Fruit fly (Drosophila melanogaster) whole organism, embryonic: ENCODE data around the gene CG31882.

Experiments used
- Atf6 ChIP-seq: fragments of 200-800 bp; sonication (Bioruptor generic); IDR thresholded peaks from 2 replicates; pipeline ENCODE4 v1.3.6; 2022; ENCODE audit warnings: missing biosample characterization, missing genetic modification characterization
- Awh ChIP-seq: fragments of 200-800 bp; sonication (Bioruptor generic); IDR thresholded peaks from 2 replicates; pipeline ENCODE4, ENCODE4 v1.3.6; 2022; ENCODE audit warnings: missing biosample characterization, missing genetic modification characterization
- CG10959 ChIP-seq: fragments of 200-800 bp; sonication (Bioruptor generic); IDR thresholded peaks from 2 replicates; pipeline ENCODE4 v1.3.6; 2022; ENCODE audit warnings: missing biosample characterization, missing genetic modification characterization
- CG10979 ChIP-seq: fragments of 200-800 bp; sonication (Bioruptor generic); optimal IDR thresholded peaks from 2 replicates; lab custom pipeline; 2018; ENCODE audit warnings: missing biosample characterization, mild to moderate bottlenecking, missing genetic modification characterization, moderate library complexity
- CG11085 ChIP-seq: fragments of 200-800 bp; sonication (Bioruptor generic); IDR thresholded peaks from 2 replicates; pipeline ENCODE4 v1.3.6; 2022; ENCODE audit warnings: missing biosample characterization, missing genetic modification characterization
- CG11696 ChIP-seq: fragments of 200-800 bp; sonication (Bioruptor generic); IDR thresholded peaks from 2 replicates; pipeline ENCODE4 v1.3.6; 2022; ENCODE audit warnings: missing biosample characterization, missing genetic modification characterization
- CG12155 ChIP-seq: fragments of 200-800 bp; sonication (Bioruptor generic); optimal IDR thresholded peaks from 3 replicates; lab custom pipeline; 2016; ENCODE audit warnings: missing biosample characterization, missing genetic modification characterization
- CG12236 ChIP-seq: fragments of 200-800 bp; sonication (Bioruptor generic); optimal IDR thresholded peaks from 2 replicates; lab custom pipeline; 2016; ENCODE audit warnings: missing biosample characterization, missing genetic modification characterization
- CG15011 ChIP-seq: fragments of 200-800 bp; sonication (Bioruptor generic); optimal IDR thresholded peaks from 3 replicates; lab custom pipeline; 2018; ENCODE audit warnings: missing biosample characterization, mild to moderate bottlenecking, missing genetic modification characterization
- CG1603 ChIP-seq: fragments of 200-800 bp; sonication (Bioruptor generic); optimal IDR thresholded peaks from 2 replicates; lab custom pipeline; 2019; ENCODE audit warnings: missing biosample characterization, mild to moderate bottlenecking, missing genetic modification characterization, moderate library complexity
- CG17612 ChIP-seq: fragments of 200-800 bp; sonication (Bioruptor generic); IDR thresholded peaks from 2 replicates; pipeline ENCODE4 v1.3.6; 2022; ENCODE audit warnings: missing biosample characterization, missing genetic modification characterization
- CG17829 ChIP-seq: fragments of 200-800 bp; optimal IDR thresholded peaks from 2 replicates; lab custom pipeline; 2019; ENCODE audit warnings: missing biosample characterization, mild to moderate bottlenecking, missing genetic modification characterization, moderate library complexity
- CG1792 ChIP-seq: fragments of 200-800 bp; sonication (Bioruptor generic); optimal IDR thresholded peaks from 2 replicates; lab custom pipeline; 2016; ENCODE audit warnings: missing biosample characterization, missing genetic modification characterization
- CG2712 ChIP-seq: fragments of 200-800 bp; optimal IDR thresholded peaks from 3 replicates; lab custom pipeline; 2019; ENCODE audit warnings: missing biosample characterization, mild to moderate bottlenecking, missing genetic modification characterization, moderate library complexity
- CG31365 ChIP-seq: fragments of 200-800 bp; sonication (Bioruptor generic); optimal IDR thresholded peaks from 2 replicates; lab custom pipeline; 2018; ENCODE audit warnings: missing biosample characterization, mild to moderate bottlenecking, missing genetic modification characterization
- CG34422 ChIP-seq: fragments of 200-800 bp; sonication (Bioruptor generic); IDR thresholded peaks from 3 replicates; pipeline ENCODE4 v1.3.6; 2022; ENCODE audit warnings: missing biosample characterization, missing genetic modification characterization
- CG5245 ChIP-seq: fragments of 200-800 bp; sonication (Bioruptor generic); optimal IDR thresholded peaks from 3 replicates; lab custom pipeline; 2016; ENCODE audit warnings: missing biosample characterization, missing genetic modification characterization
- CG6791 ChIP-seq: fragments of 200-800 bp; sonication (Bioruptor generic); IDR thresholded peaks from 3 replicates; pipeline ENCODE4 v1.3.6; 2022; ENCODE audit warnings: missing biosample characterization, missing genetic modification characterization; ENCODE audit not compliant: partially characterized antibody
- CG6813 ChIP-seq: fragments of 200-800 bp; sonication (Bioruptor generic); optimal IDR thresholded peaks from 2 replicates; lab custom pipeline; 2017; ENCODE audit warnings: missing biosample characterization, missing genetic modification characterization, mild to moderate bottlenecking, moderate library complexity, missing genetic modification reagents
- CG6854 ChIP-seq: fragments of 200-800 bp; sonication (Bioruptor generic); optimal IDR thresholded peaks from 3 replicates; lab custom pipeline; 2017; ENCODE audit warnings: missing biosample characterization, mild to moderate bottlenecking, missing genetic modification characterization
- CG8359 ChIP-seq: fragments of 200-800 bp; sonication (Bioruptor generic); optimal IDR thresholded peaks from 2 replicates; lab custom pipeline; 2017; ENCODE audit warnings: missing biosample characterization, mild to moderate bottlenecking, missing genetic modification characterization, borderline replicate concordance
- Dip2 ChIP-seq: fragments of 200-800 bp; sonication (Bioruptor generic); IDR thresholded peaks from 2 replicates; pipeline ENCODE4 v1.3.6; 2022; ENCODE audit warnings: missing biosample characterization, missing genetic modification characterization
- Doc2 ChIP-seq: fragments of 200-800 bp; sonication (Bioruptor generic); IDR thresholded peaks from 2 replicates; pipeline ENCODE4 v1.3.6; 2022; ENCODE audit warnings: missing biosample characterization, missing genetic modification characterization
- ERR ChIP-seq: fragments of 200-800 bp; sonication (Bioruptor generic); optimal IDR thresholded peaks from 2 replicates; lab custom pipeline; 2016; ENCODE audit warnings: missing biosample characterization, missing genetic modification characterization
- MESR4 ChIP-seq: fragments of 200-800 bp; sonication (Bioruptor generic); optimal IDR thresholded peaks from 2 replicates; lab custom pipeline; 2018; ENCODE audit warnings: missing biosample characterization, mild to moderate bottlenecking, missing genetic modification characterization, moderate library complexity
- Myb ChIP-seq: fragments of 200-800 bp; sonication (Bioruptor generic); optimal IDR thresholded peaks from 2 replicates; lab custom pipeline; 2016; ENCODE audit warnings: missing biosample characterization, missing genetic modification characterization
- Nf-YB ChIP-seq: fragments of 200-800 bp; sonication (Bioruptor generic); optimal IDR thresholded peaks from 3 replicates; lab custom pipeline; 2019; ENCODE audit warnings: missing biosample characterization, mild to moderate bottlenecking, missing genetic modification characterization, moderate library complexity
- Nf-YC ChIP-seq: fragments of 200-800 bp; optimal IDR thresholded peaks from 3 replicates; lab custom pipeline; 2019; ENCODE audit warnings: missing biosample characterization, mild to moderate bottlenecking, missing genetic modification characterization, moderate library complexity
- NfI ChIP-seq: fragments of 200-800 bp; sonication (Bioruptor generic); optimal IDR thresholded peaks from 3 replicates; lab custom pipeline; 2018; ENCODE audit warnings: missing biosample characterization, mild to moderate bottlenecking, missing genetic modification characterization, moderate library complexity
- Tbp ChIP-seq: fragments of >200 bp; optimal IDR thresholded peaks from 2 replicates; lab custom pipeline; 2018; ENCODE audit warnings: missing biosample characterization, missing genetic modification characterization
- az2 ChIP-seq: fragments of 200-800 bp; sonication (Bioruptor generic); optimal IDR thresholded peaks from 3 replicates; lab custom pipeline; 2016; ENCODE audit warnings: missing biosample characterization, missing genetic modification characterization
- bbx ChIP-seq: fragments of 200-800 bp; sonication (Bioruptor generic); IDR thresholded peaks from 2 replicates; pipeline ENCODE4 v1.3.6; 2022; ENCODE audit warnings: missing biosample characterization, missing genetic modification characterization; ENCODE audit not compliant: partially characterized antibody
- cato ChIP-seq: fragments of 200-800 bp; sonication (Bioruptor generic); optimal IDR thresholded peaks from 2 replicates; lab custom pipeline; 2016; ENCODE audit warnings: missing biosample characterization, missing genetic modification characterization, borderline replicate concordance
- caup ChIP-seq: fragments of 200-800 bp; sonication (Bioruptor generic); optimal IDR thresholded peaks from 3 replicates; lab custom pipeline; 2017; ENCODE audit warnings: missing biosample characterization, mild to moderate bottlenecking, missing genetic modification characterization, moderate library complexity; ENCODE audit not compliant: severe bottlenecking
- en ChIP-seq: fragments of 200-800 bp; sonication (Bioruptor generic); optimal IDR thresholded peaks from 2 replicates; lab custom pipeline; 2016; ENCODE audit warnings: missing biosample characterization, missing genetic modification characterization
- esg ChIP-seq: fragments of 200-800 bp; sonication (Bioruptor generic); conservative IDR thresholded peaks from 2 replicates; pipeline ENCODE4 v1.3.6; 2022; ENCODE audit warnings: missing biosample characterization, missing genetic modification characterization
- fu2 ChIP-seq: fragments of 200-800 bp; sonication (Bioruptor generic); optimal IDR thresholded peaks from 2 replicates; lab custom pipeline; 2016; ENCODE audit warnings: missing biosample characterization, missing genetic modification characterization
- gsb ChIP-seq: fragments of 200-800 bp; sonication (Bioruptor generic); IDR thresholded peaks from 2 replicates; pipeline ENCODE4 v1.3.6; 2022; ENCODE audit warnings: missing biosample characterization, missing genetic modification characterization
- ken ChIP-seq: fragments of 200-800 bp; sonication (Bioruptor generic); IDR thresholded peaks from 3 replicates; pipeline ENCODE4 v1.3.6; 2022; ENCODE audit warnings: missing biosample characterization, missing genetic modification characterization
- lbe ChIP-seq: fragments of 200-800 bp; sonication (Bioruptor generic); optimal IDR thresholded peaks from 2 replicates; lab custom pipeline; 2016; ENCODE audit warnings: missing biosample characterization, mild to moderate bottlenecking, missing genetic modification characterization
- lola ChIP-seq, 3 experiments: fragments of >200 bp in 2 of 3; fragments of 200-800 bp in 1 of 3; sonication (Bioruptor generic) in 1 of 3; optimal IDR thresholded peaks; 2 replicates each; lab custom pipeline; 2017 to 2019; ENCODE audit warnings: missing biosample characterization in 3 of 3, missing genetic modification characterization in 3 of 3, mild to moderate bottlenecking in 1 of 3, moderate library complexity in 1 of 3
- nau ChIP-seq: fragments of 200-800 bp; sonication (Bioruptor generic); optimal IDR thresholded peaks from 3 replicates; lab custom pipeline; 2017; ENCODE audit warnings: missing biosample characterization, mild to moderate bottlenecking, missing genetic modification characterization, missing genetic modification reagents
- onecut ChIP-seq: fragments of 200-800 bp; sonication (Bioruptor generic); IDR thresholded peaks from 2 replicates; pipeline ENCODE4 v1.3.6; 2022; ENCODE audit warnings: missing biosample characterization, missing genetic modification characterization
- run ChIP-seq: fragments of 200-800 bp; sonication (Bioruptor generic); optimal IDR thresholded peaks from 3 replicates; lab custom pipeline; 2018; ENCODE audit warnings: missing biosample characterization, mild to moderate bottlenecking, missing genetic modification characterization
- schlank ChIP-seq: fragments of 200-800 bp; sonication (Bioruptor generic); optimal IDR thresholded peaks from 2 replicates; lab custom pipeline; 2018; ENCODE audit warnings: missing biosample characterization, mild to moderate bottlenecking, missing genetic modification characterization
- sim ChIP-seq: fragments of 200-800 bp; sonication (Bioruptor generic); IDR thresholded peaks from 2 replicates; pipeline ENCODE4 v1.3.6; 2022; ENCODE audit warnings: missing biosample characterization, missing genetic modification characterization
- sob ChIP-seq: fragments of 200-800 bp; sonication (Bioruptor generic); IDR thresholded peaks from 2 replicates; pipeline ENCODE4 v1.3.6; 2022; ENCODE audit warnings: missing biosample characterization, missing genetic modification characterization
- trem ChIP-seq: fragments of 200-800 bp; optimal IDR thresholded peaks from 3 replicates; lab custom pipeline; 2019; ENCODE audit warnings: missing biosample characterization, mild to moderate bottlenecking, missing genetic modification characterization, moderate library complexity
- unc-4 ChIP-seq: fragments of 200-800 bp; sonication (Bioruptor generic); IDR thresholded peaks from 2 replicates; pipeline ENCODE4 v1.3.6; 2022; ENCODE audit warnings: missing biosample characterization, missing genetic modification characterization; ENCODE audit not compliant: partially characterized antibody
- wek ChIP-seq: fragments of 200-800 bp; sonication (Bioruptor generic); optimal IDR thresholded peaks from 3 replicates; lab custom pipeline; 2018; ENCODE audit warnings: missing biosample characterization, mild to moderate bottlenecking, missing genetic modification characterization, moderate library complexity
- zen ChIP-seq: fragments of 200-800 bp; sonication (Bioruptor generic); optimal IDR thresholded peaks from 3 replicates; lab custom pipeline; 2018; ENCODE audit warnings: missing biosample characterization, mild to moderate bottlenecking, missing genetic modification characterization, moderate library complexity

Gene CG31882

DNA sequence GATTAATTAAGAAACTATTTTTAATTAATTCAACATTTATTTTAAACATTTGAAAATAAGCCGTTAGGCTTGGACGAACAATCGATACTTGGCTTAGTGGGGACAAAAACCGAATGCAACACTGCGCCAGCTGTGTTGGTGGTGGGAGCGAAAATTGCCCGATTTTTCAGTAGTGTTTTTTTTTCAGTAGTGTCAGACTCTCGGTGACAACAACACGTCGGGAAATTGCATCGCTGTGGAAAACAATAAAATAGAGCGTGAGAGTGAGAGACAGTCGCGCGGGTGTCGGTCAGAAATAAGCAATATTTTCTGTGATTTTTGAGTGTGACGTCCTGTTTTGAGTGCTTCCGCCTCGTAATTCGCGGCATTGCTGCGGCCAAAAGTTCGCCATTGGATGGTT lies 8.4 kb downstream of the CG31882 start (continued):
- TF ChIP-seq bbx (GFP tag; lab: Robert Waterston, UW) (peak; percentile 84), CG8359 (GFP tag; lab: Kevin White, UChicago) (no peak), Awh (GFP tag; lab: Robert Waterston, UW) (0 out of 2 replicates have a peak, but pooled peaks have one; percentile 26), Myb (GFP tag; lab: Kevin White, UChicago) (peak; percentile 99), CG6854 (GFP tag; lab: Kevin White, UChicago) (no peak), en (GFP tag; lab: Kevin White, UChicago) (no peak), CG11085 (GFP tag; lab: Robert Waterston, UW) (peak; percentile 33; the same call in 1 of the 2 replicates), zen (peak; percentile 6), NfI (GFP tag; lab: Kevin White, UChicago) (peak; percentile 25), CG1792 (GFP tag; lab: Kevin White, UChicago) (no peak), CG17829 (tag; lab: Kevin White, UChicago) (no peak), CG10959 (GFP tag; lab: Robert Waterston, UW) (no peak), lbe (no peak), Nf-YB (GFP tag; lab: Kevin White, UChicago) (peak; percentile 25), CG12236 (GFP tag; lab: Kevin White, UChicago) (no peak), CG5245 (GFP tag; lab: Kevin White, UChicago) (no peak), MESR4 (GFP tag; lab: Kevin White, UChicago) (peak; percentile 64), trem (tag; lab: Kevin White, UChicago) (no peak), CG31365 (tag; lab: Kevin White, UChicago) (no peak), sim (no peak), wek (GFP tag; lab: Kevin White, UChicago) (peak; percentile 39), run (peak; percentile 19), Doc2 (GFP tag; lab: Robert Waterston, UW) (no peak), sob (peak; percentile 82), CG34422 (peak; percentile 77; the same call in 2 of the 3 replicates), az2 (GFP tag; lab: Kevin White, UChicago) (peak; percentile 21), onecut (peak; percentile 89), unc-4 (GFP tag; lab: Robert Waterston, UW) (peak; percentile 67), Tbp (GFP tag; lab: Kevin White, UChicago) (no peak), fu2 (peak; percentile 44), CG1603 (peak; percentile 87), ken (GFP tag; lab: Robert Waterston, UW) (peak; percentile 45; the same call in 1 of the 3 replicates), Atf6 (peak; percentile 55; the same call in 1 of the 2 replicates), cato (GFP tag; lab: Kevin White, UChicago) (no peak), lola (GFP tag; optimal IDR thresholded peaks at IDR 0.05; lab: Kevin White, UChicago) (no peak), CG12155 (GFP tag; lab: Kevin White, UChicago) (peak; percentile 51), CG17612 (no peak), CG2712 (tag; lab: Kevin White, UChicago) (peak; percentile 6), CG15011 (no peak), CG6791 (GFP tag; lab: Robert Waterston, UW) (peak; percentile 76), CG6813 (GFP tag; lab: Kevin White, UChicago) (no peak), esg (GFP tag; lab: Robert Waterston, UW) (no peak), Nf-YC (tag; lab: Kevin White, UChicago) (peak; percentile 21), ERR (GFP tag; lab: Kevin White, UChicago) (no peak), schlank (no peak), CG11696 (GFP tag; lab: Robert Waterston, UW) (no peak), nau (no peak), caup (peak; percentile 20), CG10979 (tag; lab: Kevin White, UChicago) (no peak), gsb (GFP tag; lab: Robert Waterston, UW) (no peak), Dip2 (GFP tag; lab: Robert Waterston, UW) (no peak)
